Worm (Caenorhabditis elegans): ENCODE data around the gene vpat-1.

ce11 chrX:1080549-1080948 is 34.5 kb upstream of the vpat-1 start, which contains the start of gene pfn-3:
- TF ChIP-seq fkh-10 (GFP tag; optimal IDR thresholded peaks at IDR 0.05) (no peak), snpc-4 (tag; optimal IDR thresholded peaks at IDR 0.05) (no peak), nhr-76 (tag; optimal IDR thresholded peaks at IDR 0.05) (no peak), fkh-2 (tag; optimal IDR thresholded peaks at IDR 0.05) (no peak), skn-1 (tag; optimal IDR thresholded peaks at IDR 0.05) (no peak), nhr-28 (tag; optimal IDR thresholded peaks at IDR 0.05) (no peak), zag-1 (tag; optimal IDR thresholded peaks at IDR 0.05) (no peak), jun-1 (tag; optimal IDR thresholded peaks at IDR 0.05) (no peak), egl-27 (tag; optimal IDR thresholded peaks at IDR 0.05) (no peak), ztf-4 (tag; optimal IDR thresholded peaks at IDR 0.05) (no peak), nhr-67 (tag; optimal IDR thresholded peaks at IDR 0.05) (no peak)

All from whole organism, L3 larva.